Worm (Caenorhabditis elegans) whole organism, early embryonic: Measurements from ENCODE around the gene Y38H6C.18.

Experiments
- ama-1 ChIP-seq: fragments of 150-350 bp; optimal IDR thresholded peaks from 2 replicates; lab custom pipeline; 2014
- ceh-36 ChIP-seq: sonication (generic microtip); optimal IDR thresholded peaks from 2 replicates; lab custom pipeline; 2016; ENCODE audit warnings: missing genetic modification characterization, inconsistent platforms, missing compliant biosample characterization
- ets-7 ChIP-seq: sonication (generic microtip); optimal IDR thresholded peaks from 2 replicates; lab custom pipeline; 2016; ENCODE audit warnings: missing genotype, missing genetic modification characterization, missing compliant biosample characterization
- tbx-37 ChIP-seq: fragments of 200-800 bp; sonication (Bioruptor generic); conservative IDR thresholded peaks from 2 replicates; pipeline ENCODE4 v1.3.6; 2022; ENCODE audit warnings: missing genetic modification reagents, missing genetic modification characterization, missing compliant biosample characterization
- tra-4 ChIP-seq: sonication (generic microtip); optimal IDR thresholded peaks from 2 replicates; lab custom pipeline; 2017; ENCODE audit warnings: missing genetic modification characterization, missing compliant biosample characterization

- TF ChIP-seq ama-1 (lab: Kevin White, UChicago) = no peak
- TF ChIP-seq tra-4 = no peak
- no peak for TF ChIP-seq tbx-37 (GFP tag; lab: Robert Waterston, UW)
- no peak for TF ChIP-seq ceh-36
- no peak for TF ChIP-seq ets-7 (tag; lab: Kevin White, UChicago)
Measured at ce11 chrV:20574314-20574713, 27.4 kb upstream of the Y38H6C.18 start, which contains the start of gene clec-263.
